Worm (Caenorhabditis elegans): ENCODE data around the gene rbm-42.

Gene rbm-42

DNA sequence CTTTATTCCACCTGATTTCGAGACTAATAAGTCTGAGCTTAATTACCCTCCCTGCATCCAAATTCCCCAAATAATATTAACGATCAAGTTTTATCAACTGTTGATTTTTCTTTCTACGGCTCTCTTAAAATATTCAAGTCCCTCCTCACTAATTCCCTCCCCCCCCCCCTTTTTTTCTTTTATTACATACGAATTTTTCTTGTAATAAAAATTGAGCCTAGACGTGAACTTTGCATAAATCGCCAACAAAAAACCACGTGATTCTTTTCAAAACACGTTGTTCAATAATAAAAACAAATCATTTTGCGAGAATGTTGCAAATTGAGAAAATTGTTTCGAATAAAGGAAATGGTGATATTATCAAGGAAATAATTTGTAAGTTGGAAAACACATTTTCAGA is 35.4 kb upstream of the rbm-42 start, which contains the start of gene K10D2.8:
K10D2.8 (plus strand) TSS at position 301 of the 400 bp plus-strand sequence.
- TF ChIP-seq ama-1 (optimal IDR thresholded peaks at IDR 0.05) (no peak), ceh-18 (tag; optimal IDR thresholded peaks at IDR 0.05) (no peak), pqm-1 (tag; optimal IDR thresholded peaks at IDR 0.05) (no peak), unc-55 (GFP tag; optimal IDR thresholded peaks at IDR 0.05) (no peak), mec-3 (tag; optimal IDR thresholded peaks at IDR 0.05; ENCODE audit: borderline replicate concordance) (no peak), C08G9.2 (tag; optimal IDR thresholded peaks at IDR 0.05) (no peak), pha-2 (tag; optimal IDR thresholded peaks at IDR 0.05) (no peak), ceh-31 (tag; optimal IDR thresholded peaks at IDR 0.05) (no peak), tbx-7 (tag; optimal IDR thresholded peaks at IDR 0.05) (no peak), ahr-1 (tag; optimal IDR thresholded peaks at IDR 0.05) (no peak)

DNA sequence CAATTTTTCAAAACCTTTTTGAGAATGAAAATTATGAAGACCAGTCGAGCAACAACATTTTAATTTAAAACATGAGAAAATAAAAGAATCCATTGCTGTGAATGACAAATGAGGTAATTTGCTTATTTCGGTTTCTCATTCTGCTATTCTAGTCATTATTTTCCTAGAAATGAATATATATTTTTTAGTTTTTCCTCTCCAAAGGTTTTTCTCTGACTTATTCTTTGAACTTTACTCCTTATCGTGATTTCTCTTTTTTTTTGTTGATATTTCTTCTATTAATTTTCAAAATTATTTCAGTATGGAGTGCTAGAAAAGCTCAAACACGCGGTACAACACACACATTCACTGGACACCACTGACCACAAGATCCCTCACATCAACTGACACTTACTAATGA is 32.6 kb upstream of the rbm-42 start, which contains the start of gene pup-2:
pup-2 (plus strand) TSS at position 301 of the 400 bp plus-strand sequence.
- TF ChIP-seq gmeb-2 (tag; optimal IDR thresholded peaks at IDR 0.05) = no peak
- no peak for TF ChIP-seq sox-2 (GFP tag; IDR thresholded peaks at IDR 0.05)
- TF ChIP-seq Y22D7AL.16 (tag; optimal IDR thresholded peaks at IDR 0.05) = no peak
- TF ChIP-seq ceh-30 (tag; optimal IDR thresholded peaks at IDR 0.05) = no peak
- TF ChIP-seq mec-3 (tag; optimal IDR thresholded peaks at IDR 0.05; ENCODE audit: borderline replicate concordance) = no peak
- no peak for TF ChIP-seq nhr-232 (tag; optimal IDR thresholded peaks at IDR 0.05)
- no peak for TF ChIP-seq pat-9 (tag; optimal IDR thresholded peaks at IDR 0.05)
- TF ChIP-seq hlh-8 (tag; optimal IDR thresholded peaks at IDR 0.05) = no peak
- TF ChIP-seq syd-9 (tag; optimal IDR thresholded peaks at IDR 0.05) = no peak

DNA sequence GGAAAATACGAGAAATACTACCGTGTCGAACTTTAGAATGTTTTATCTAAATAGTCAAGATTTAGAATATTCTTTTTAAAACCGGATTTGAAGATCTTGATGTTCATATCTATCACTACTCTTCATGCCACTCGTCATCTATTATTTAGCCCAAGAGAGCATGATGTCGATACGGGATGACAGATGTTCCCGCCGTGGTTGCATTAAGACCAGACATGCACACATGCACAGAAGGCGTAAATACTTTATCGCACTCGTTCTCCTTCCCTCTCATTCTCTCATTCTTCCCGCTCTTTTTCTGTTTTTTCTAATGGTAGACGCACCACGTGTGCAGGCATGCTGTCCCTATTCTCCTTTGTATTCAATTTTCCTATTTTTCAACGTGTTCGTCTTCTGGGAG is 30.3 kb upstream of the rbm-42 start:
- no peak for TF ChIP-seq C38D4.7 (GFP tag; optimal IDR thresholded peaks at IDR 0.05)
- peak; percentile 50 for TF ChIP-seq hlh-30 (tag; optimal IDR thresholded peaks at IDR 0.05; ENCODE audit: insufficient read depth)
- TF ChIP-seq hlh-8 (tag; optimal IDR thresholded peaks at IDR 0.05) = peak; percentile 40
- peak; percentile 33 for TF ChIP-seq unc-42 (tag; optimal IDR thresholded peaks at IDR 0.05)

DNA sequence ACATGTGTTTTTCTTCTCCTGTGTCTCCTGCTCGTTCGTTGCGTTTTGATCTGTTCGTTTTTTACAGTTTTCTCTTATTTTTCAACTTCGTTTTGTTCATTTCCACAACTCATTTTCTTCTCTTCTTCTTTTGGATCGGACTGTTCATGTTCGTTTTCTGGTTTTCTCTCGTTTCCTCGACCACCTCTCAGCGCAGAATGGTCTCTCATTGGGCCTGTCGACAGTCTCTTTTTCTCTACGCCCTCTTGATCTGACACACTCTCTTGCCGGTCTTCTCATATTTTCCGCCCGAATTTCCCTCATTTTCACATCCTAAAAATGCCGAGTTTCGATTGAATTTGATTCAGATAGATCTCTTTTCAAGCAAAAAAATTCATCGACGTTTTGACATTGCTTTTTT is 28.6 kb upstream of the rbm-42 start:
- no peak for TF ChIP-seq hlh-13 (GFP tag; optimal IDR thresholded peaks at IDR 0.05)
- TF ChIP-seq ceh-14 (tag; optimal IDR thresholded peaks at IDR 0.05) = no peak
- no peak for TF ChIP-seq ama-1 (optimal IDR thresholded peaks at IDR 0.05)
- no peak for TF ChIP-seq ets-4 (tag; optimal IDR thresholded peaks at IDR 0.05)
- TF ChIP-seq zip-5 (tag; optimal IDR thresholded peaks at IDR 0.05) = no peak
- TF ChIP-seq che-1 (tag; optimal IDR thresholded peaks at IDR 0.05) = no peak
- no peak for TF ChIP-seq K02D7.2 (tag; optimal IDR thresholded peaks at IDR 0.05)
- TF ChIP-seq syd-9 (tag; optimal IDR thresholded peaks at IDR 0.05) = no peak

DNA sequence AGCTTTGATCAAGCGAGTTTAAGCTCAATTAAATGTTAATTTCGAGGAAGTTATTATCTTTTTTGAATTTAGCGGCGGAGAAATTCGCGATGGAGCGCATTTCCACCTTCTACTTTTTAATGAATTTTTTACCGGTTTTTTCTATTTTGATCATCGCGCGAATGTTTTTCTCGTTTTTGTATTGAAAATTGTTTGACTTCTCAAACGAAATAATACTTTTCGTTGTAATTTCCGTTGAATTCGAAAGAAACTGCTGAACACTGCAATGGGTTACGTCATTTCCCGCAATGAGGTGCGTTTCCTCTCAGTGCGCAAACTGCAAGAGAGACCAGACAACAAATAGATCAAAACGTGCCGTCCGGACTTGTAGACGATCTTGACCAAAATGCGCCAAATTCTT is 28.2 kb upstream of the rbm-42 start:
- TF ChIP-seq lin-11 (tag; optimal IDR thresholded peaks at IDR 0.05) = no peak
- no peak for TF ChIP-seq ceh-31 (tag; optimal IDR thresholded peaks at IDR 0.05)

DNA sequence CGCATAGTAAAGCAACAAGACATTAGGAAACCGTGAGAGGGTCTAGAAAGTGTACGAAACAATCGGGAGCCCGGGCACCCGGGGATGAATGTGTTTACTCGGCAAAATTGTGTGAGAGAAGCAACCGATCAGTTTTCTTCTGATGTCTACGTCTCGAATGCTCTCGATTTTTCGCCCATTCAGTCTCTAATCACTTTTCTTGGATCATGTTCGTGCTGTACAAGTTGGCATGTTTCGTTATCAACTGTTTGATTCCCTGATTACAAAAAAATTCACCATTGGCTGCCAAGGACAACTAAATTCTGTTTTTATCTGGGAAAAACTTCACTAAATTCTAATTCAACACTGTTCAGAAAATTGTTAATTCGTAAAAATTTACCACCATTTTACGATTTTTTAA is 27.6 kb upstream of the rbm-42 start:
- TF ChIP-seq ceh-48 (tag; optimal IDR thresholded peaks at IDR 0.05) (no peak), hlh-8 (tag; optimal IDR thresholded peaks at IDR 0.05) (no peak), fkh-10 (GFP tag; optimal IDR thresholded peaks at IDR 0.05) (no peak), dmd-4 (tag; optimal IDR thresholded peaks at IDR 0.05; ENCODE audit: borderline replicate concordance) (no peak), ceh-31 (tag; optimal IDR thresholded peaks at IDR 0.05) (no peak), ceh-6 (GFP tag; optimal IDR thresholded peaks at IDR 0.05) (no peak), K02D7.2 (tag; optimal IDR thresholded peaks at IDR 0.05) (no peak), pqm-1 (tag; optimal IDR thresholded peaks at IDR 0.05) (no peak)
